Fruit fly (Drosophila melanogaster) whole organism, embryonic: ENCODE data around the gene Kyat.

Experiments used
- Abd-B ChIP-seq: fragments of 200-800 bp; sonication (Bioruptor generic); optimal IDR thresholded peaks from 2 replicates; lab custom pipeline; 2018; ENCODE audit warnings: missing biosample characterization, mild to moderate bottlenecking, missing genetic modification characterization, moderate library complexity
- Bteb2 ChIP-seq: fragments of 200-800 bp; sonication (Bioruptor generic); optimal IDR thresholded peaks from 2 replicates; lab custom pipeline; 2016; ENCODE audit warnings: missing biosample characterization, missing genetic modification characterization
- CG11696 ChIP-seq: fragments of 200-800 bp; sonication (Bioruptor generic); IDR thresholded peaks from 2 replicates; pipeline ENCODE4 v1.3.6; 2022; ENCODE audit warnings: missing biosample characterization, missing genetic modification characterization
- CG12155 ChIP-seq: fragments of 200-800 bp; sonication (Bioruptor generic); optimal IDR thresholded peaks from 3 replicates; lab custom pipeline; 2016; ENCODE audit warnings: missing biosample characterization, missing genetic modification characterization
- CG12236 ChIP-seq: fragments of 200-800 bp; sonication (Bioruptor generic); optimal IDR thresholded peaks from 2 replicates; lab custom pipeline; 2016; ENCODE audit warnings: missing biosample characterization, missing genetic modification characterization
- CG13424 ChIP-seq: fragments of 200-800 bp; sonication (Bioruptor generic); optimal IDR thresholded peaks from 2 replicates; lab custom pipeline; 2019; ENCODE audit warnings: missing biosample characterization, mild to moderate bottlenecking, missing genetic modification characterization, moderate library complexity
- CG13775 ChIP-seq: fragments of 200-800 bp; sonication (Bioruptor generic); optimal IDR thresholded peaks from 3 replicates; lab custom pipeline; 2017; ENCODE audit warnings: missing biosample characterization, mild to moderate bottlenecking, missing genetic modification characterization
- CG13894 ChIP-seq: fragments of 200-800 bp; sonication (Bioruptor generic); optimal IDR thresholded peaks from 3 replicates; lab custom pipeline; 2018; ENCODE audit warnings: missing biosample characterization, mild to moderate bottlenecking, missing genetic modification characterization, moderate library complexity
- CG14710 ChIP-seq: fragments of 200-800 bp; sonication (Bioruptor generic); optimal IDR thresholded peaks from 3 replicates; lab custom pipeline; 2019; ENCODE audit warnings: missing biosample characterization, mild to moderate bottlenecking, missing genetic modification characterization, moderate library complexity
- CG2202 ChIP-seq: fragments of 200-800 bp; sonication (Bioruptor generic); optimal IDR thresholded peaks from 2 replicates; lab custom pipeline; 2018; ENCODE audit warnings: missing biosample characterization, mild to moderate bottlenecking, missing genetic modification characterization
- CG30431 ChIP-seq: fragments of 200-800 bp; sonication (Bioruptor generic); optimal IDR thresholded peaks from 2 replicates; lab custom pipeline; 2017; ENCODE audit warnings: missing biosample characterization, missing genetic modification characterization
- CG3163 ChIP-seq: fragments of 200-800 bp; sonication (Bioruptor generic); optimal IDR thresholded peaks from 3 replicates; lab custom pipeline; 2016; ENCODE audit warnings: missing biosample characterization, missing genetic modification characterization
- CG32767 ChIP-seq: fragments of 200-800 bp; sonication (Bioruptor generic); IDR thresholded peaks from 2 replicates; pipeline ENCODE4 v1.3.6; 2022; ENCODE audit warnings: missing biosample characterization, missing genetic modification characterization
- CG3995 ChIP-seq: fragments of 200-800 bp; sonication (Bioruptor generic); optimal IDR thresholded peaks from 3 replicates; lab custom pipeline; 2016; ENCODE audit warnings: missing biosample characterization, missing genetic modification characterization
- CG4820 ChIP-seq: fragments of 200-800 bp; sonication (Bioruptor generic); optimal IDR thresholded peaks from 3 replicates; lab custom pipeline; 2016; ENCODE audit warnings: missing biosample characterization, missing genetic modification characterization
- CG6854 ChIP-seq: fragments of 200-800 bp; sonication (Bioruptor generic); optimal IDR thresholded peaks from 3 replicates; lab custom pipeline; 2017; ENCODE audit warnings: missing biosample characterization, mild to moderate bottlenecking, missing genetic modification characterization
- CG7745 ChIP-seq: fragments of 200-800 bp; sonication (Bioruptor generic); optimal IDR thresholded peaks from 2 replicates; lab custom pipeline; 2018; ENCODE audit warnings: missing biosample characterization, mild to moderate bottlenecking, missing genetic modification characterization, moderate library complexity
- CG8944 ChIP-seq: fragments of 200-800 bp; sonication (Bioruptor generic); optimal IDR thresholded peaks from 3 replicates; lab custom pipeline; 2016; ENCODE audit warnings: missing biosample characterization, missing genetic modification characterization
- CG9876 ChIP-seq: fragments of 200-800 bp; sonication (Bioruptor generic); optimal IDR thresholded peaks from 2 replicates; lab custom pipeline; 2016; ENCODE audit warnings: missing biosample characterization, missing genetic modification characterization
- Chrac-16 ChIP-seq: fragments of 200-800 bp; sonication (Bioruptor generic); optimal IDR thresholded peaks from 3 replicates; lab custom pipeline; 2016; ENCODE audit warnings: missing biosample characterization, missing genetic modification characterization
- Dfd ChIP-seq, 2 experiments: fragments of >200 bp; optimal IDR thresholded peaks; 2 replicates each; lab custom pipeline; 2017; ENCODE audit warnings: missing biosample characterization in 2 of 2, missing genetic modification characterization in 2 of 2
- Dp ChIP-seq: fragments of 200-800 bp; sonication (Bioruptor generic); optimal IDR thresholded peaks from 2 replicates; lab custom pipeline; 2018; ENCODE audit warnings: missing biosample characterization, mild to moderate bottlenecking, missing genetic modification characterization, moderate library complexity
- E2f2 ChIP-seq: fragments of 200-800 bp; sonication (Bioruptor generic); IDR thresholded peaks from 2 replicates; pipeline ENCODE4 v1.3.6; 2022; ENCODE audit warnings: missing biosample characterization, missing genetic modification characterization
- Hr51 ChIP-seq, 2 experiments: fragments of 200-800 bp; sonication (Bioruptor generic); optimal IDR thresholded peaks; 2 replicates in 1 of 2; 3 replicates in 1 of 2; lab custom pipeline; 2016 to 2018; ENCODE audit warnings: missing biosample characterization in 2 of 2, missing genetic modification characterization in 2 of 2, mild to moderate bottlenecking in 1 of 2, moderate library complexity in 1 of 2
- MBD-R2 ChIP-seq: fragments of 200-800 bp; sonication (Bioruptor generic); IDR thresholded peaks from 2 replicates; pipeline ENCODE4 v1.3.6; 2022; ENCODE audit warnings: missing biosample characterization, missing genetic modification characterization
- Med ChIP-seq: fragments of 200-800 bp; sonication (Bioruptor generic); peaks from one replicate; lab custom pipeline; 2016; ENCODE audit warnings: missing biosample characterization, missing genetic modification characterization, mild to moderate bottlenecking, inconsistent platforms, moderate library complexity
- NFAT ChIP-seq: fragments of 200-800 bp; sonication (Bioruptor generic); IDR thresholded peaks from 2 replicates; pipeline ENCODE4 v1.3.6; 2022; ENCODE audit warnings: missing biosample characterization, missing genetic modification characterization
- Nf-YC ChIP-seq: fragments of 200-800 bp; optimal IDR thresholded peaks from 3 replicates; lab custom pipeline; 2019; ENCODE audit warnings: missing biosample characterization, mild to moderate bottlenecking, missing genetic modification characterization, moderate library complexity
- Oaz ChIP-seq: fragments of 200-800 bp; sonication (Bioruptor generic); IDR thresholded peaks from 2 replicates; pipeline ENCODE4 v1.3.6; 2022; ENCODE audit warnings: missing biosample characterization, missing genetic modification characterization
- Rfx ChIP-seq: fragments of 200-800 bp; sonication (Bioruptor generic); IDR thresholded peaks from 2 replicates; pipeline ENCODE4 v1.3.6; 2022; ENCODE audit warnings: missing biosample characterization, missing genetic modification characterization
- Sry-δ ChIP-seq: fragments of 200-800 bp; sonication (Bioruptor generic); optimal IDR thresholded peaks from 2 replicates; lab custom pipeline; 2016; ENCODE audit warnings: missing biosample characterization, missing genetic modification characterization
- bcd ChIP-seq: fragments of 200-800 bp; sonication (Bioruptor generic); optimal IDR thresholded peaks from 2 replicates; lab custom pipeline; 2017; ENCODE audit warnings: missing biosample characterization, mild to moderate bottlenecking, missing genetic modification characterization
- br ChIP-seq: fragments of >200 bp; optimal IDR thresholded peaks from 2 replicates; lab custom pipeline; 2017
- bsh ChIP-seq, 2 experiments: fragments of 200-800 bp; sonication (Bioruptor generic); optimal IDR thresholded peaks; 2 replicates each; lab custom pipeline; 2017 to 2018; ENCODE audit warnings: mild to moderate bottlenecking in 2 of 2, missing biosample characterization in 2 of 2, missing genetic modification characterization in 2 of 2, moderate library complexity in 1 of 2
- ewg ChIP-seq: fragments of 200-800 bp; sonication (Bioruptor generic); optimal IDR thresholded peaks from 3 replicates; lab custom pipeline; 2017; ENCODE audit warnings: mild to moderate bottlenecking, missing biosample characterization, missing genetic modification reagents, missing genetic modification characterization
- gro ChIP-seq: fragments of 200-800 bp; sonication (Bioruptor generic); optimal IDR thresholded peaks from 2 replicates; lab custom pipeline; 2016; ENCODE audit warnings: missing biosample characterization, missing genetic modification characterization
- gsb ChIP-seq: fragments of 200-800 bp; sonication (Bioruptor generic); IDR thresholded peaks from 2 replicates; pipeline ENCODE4 v1.3.6; 2022; ENCODE audit warnings: missing biosample characterization, missing genetic modification characterization
- h ChIP-seq: fragments of >200 bp; optimal IDR thresholded peaks from 2 replicates; lab custom pipeline; 2017
- lmd ChIP-seq: fragments of 200-800 bp; sonication (Bioruptor generic); IDR thresholded peaks from 2 replicates; pipeline ENCODE4 v1.3.6; 2022; ENCODE audit warnings: missing biosample characterization, missing genetic modification characterization
- maf-S ChIP-seq: fragments of 200-800 bp; sonication (Bioruptor generic); optimal IDR thresholded peaks from 2 replicates; lab custom pipeline; 2016; ENCODE audit warnings: missing biosample characterization, missing genetic modification characterization
- oc ChIP-seq: fragments of 200-800 bp; sonication (Bioruptor generic); optimal IDR thresholded peaks from 2 replicates; lab custom pipeline; 2018; ENCODE audit warnings: missing biosample characterization, mild to moderate bottlenecking, missing genetic modification characterization, moderate library complexity
- org-1 ChIP-seq: fragments of 200-800 bp; sonication (Bioruptor generic); optimal IDR thresholded peaks from 2 replicates; lab custom pipeline; 2017; ENCODE audit warnings: missing biosample characterization, missing genetic modification characterization
- peb ChIP-seq: fragments of 200-800 bp; sonication (Bioruptor generic); IDR thresholded peaks from 2 replicates; pipeline ENCODE4 v1.3.6; 2022; ENCODE audit warnings: missing biosample characterization, missing genetic modification characterization
- pita ChIP-seq: fragments of 200-800 bp; sonication (Bioruptor generic); optimal IDR thresholded peaks from 2 replicates; lab custom pipeline; 2017; ENCODE audit warnings: missing biosample characterization, mild to moderate bottlenecking, missing genetic modification characterization
- row ChIP-seq: fragments of 200-800 bp; sonication (Bioruptor generic); IDR thresholded peaks from 3 replicates; pipeline ENCODE4 v1.3.6; 2022; ENCODE audit warnings: missing biosample characterization, missing genetic modification characterization
- sisA ChIP-seq: fragments of 200-800 bp; sonication (Bioruptor generic); IDR thresholded peaks from 2 replicates; pipeline ENCODE4 v1.3.6; 2022; ENCODE audit warnings: missing biosample characterization, missing genetic modification characterization
- stwl ChIP-seq: fragments of 200-800 bp; sonication (Bioruptor generic); optimal IDR thresholded peaks from 3 replicates; lab custom pipeline; 2018; ENCODE audit warnings: missing biosample characterization, mild to moderate bottlenecking, missing genetic modification characterization, moderate library complexity
- tll ChIP-seq, 2 experiments: fragments of 200-800 bp in 1 of 2; fragments of >200 bp in 1 of 2; sonication (Bioruptor generic) in 1 of 2; optimal IDR thresholded peaks; 2 replicates each; lab custom pipeline; 2017 to 2019; ENCODE audit warnings: missing biosample characterization in 2 of 2, missing genetic modification characterization in 2 of 2, mild to moderate bottlenecking in 1 of 2, moderate library complexity in 1 of 2
- toy ChIP-seq: fragments of 200-800 bp; sonication (Bioruptor generic); IDR thresholded peaks from 2 replicates; pipeline ENCODE4 v1.3.6; 2022; ENCODE audit warnings: missing biosample characterization, missing genetic modification characterization
- wek ChIP-seq: fragments of 200-800 bp; sonication (Bioruptor generic); optimal IDR thresholded peaks from 3 replicates; lab custom pipeline; 2018; ENCODE audit warnings: missing biosample characterization, mild to moderate bottlenecking, missing genetic modification characterization, moderate library complexity

The Kyat gene

dm6 chr3R:11818930-11819639 is 3.2 kb downstream of the Kyat start, which contains the start of the genes COX5A and glo (continued):
- TF ChIP-seq Hr51 (GFP tag; optimal IDR thresholded peaks at IDR 0.05; lab: Kevin White, UChicago) (peak; percentile 71 to 81), gsb (peak; percentile 59), Abd-B (GFP tag; lab: Kevin White, UChicago) (no peak), E2f2 (GFP tag; lab: Robert Waterston, UW) (peak; percentile 56; the same call in 1 of the 2 replicates), CG32767 (GFP tag; lab: Robert Waterston, UW) (no peak), CG12236 (GFP tag; lab: Kevin White, UChicago) (peak; percentile 80), CG8944 (GFP tag; lab: Kevin White, UChicago) (peak; percentile 81), Dp (GFP tag; lab: Kevin White, UChicago) (peak; percentile 41), CG11696 (GFP tag; lab: Robert Waterston, UW) (0 out of 2 replicates have a peak, but pooled peaks have one; percentile 46), sisA (GFP tag; lab: Robert Waterston, UW) (peak; percentile 64), h (no peak), Sry-δ (GFP tag; lab: Kevin White, UChicago) (peak; percentile 71), oc (tag; lab: Kevin White, UChicago) (peak; percentile 59), CG9876 (GFP tag; lab: Kevin White, UChicago) (peak; percentile 75), Med (peak; percentile 98), peb (peak; percentile 58; the same call in 1 of the 2 replicates), lmd (GFP tag; lab: Robert Waterston, UW) (peak; percentile 68), CG14710 (tag; lab: Kevin White, UChicago) (peak; percentile 95), br (lab: Kevin White, UChicago) (no peak), CG2202 (peak; percentile 41), row (GFP tag; lab: Robert Waterston, UW) (peak; percentile 93), pita (GFP tag; lab: Kevin White, UChicago) (no peak), wek (GFP tag; lab: Kevin White, UChicago) (peak; percentile 37), tll (GFP tag; optimal IDR thresholded peaks at IDR 0.05; lab: Kevin White, UChicago) (peak; percentile 32), CG13894 (peak; percentile 70), maf-S (GFP tag; lab: Kevin White, UChicago) (peak; percentile 83), Nf-YC (peak; percentile 55), bcd (GFP tag; lab: Kevin White, UChicago) (peak; percentile 72), CG12155 (peak; percentile 76), toy (no peak), CG30431 (no peak), org-1 (peak; percentile 9), bsh (GFP tag; optimal IDR thresholded peaks at IDR 0.05; lab: Kevin White, UChicago) (peak; percentile 26 to 72), MBD-R2 (peak; percentile 79), CG13775 (GFP tag; lab: Kevin White, UChicago) (peak; percentile 82), Dfd (GFP tag; optimal IDR thresholded peaks at IDR 0.05; lab: Kevin White, UChicago) (no peak), Oaz (GFP tag; lab: Robert Waterston, UW) (peak; percentile 56), Rfx (GFP tag; lab: Robert Waterston, UW) (peak; percentile 88), CG6854 (GFP tag; lab: Kevin White, UChicago) (no peak), CG7745 (tag; lab: Kevin White, UChicago) (no peak), CG3995 (GFP tag; lab: Kevin White, UChicago) (peak; percentile 94), NFAT (GFP tag; lab: Robert Waterston, UW) (peak; percentile 82), CG3163 (GFP tag; lab: Kevin White, UChicago) (peak; percentile 71), stwl (peak; percentile 67), gro (GFP tag; lab: Kevin White, UChicago) (peak; percentile 88), Bteb2 (GFP tag; lab: Kevin White, UChicago) (peak; percentile 85), Chrac-16 (GFP tag; lab: Kevin White, UChicago) (peak; percentile 83), CG13424 (tag; lab: Kevin White, UChicago) (peak; percentile 82), ewg (GFP tag; lab: Kevin White, UChicago) (peak; percentile 55), CG4820 (GFP tag; lab: Kevin White, UChicago) (peak; percentile 71)
